Fruit fly (Drosophila melanogaster): ENCODE data around the gene CG3609.

CG3609 gene

DNA sequence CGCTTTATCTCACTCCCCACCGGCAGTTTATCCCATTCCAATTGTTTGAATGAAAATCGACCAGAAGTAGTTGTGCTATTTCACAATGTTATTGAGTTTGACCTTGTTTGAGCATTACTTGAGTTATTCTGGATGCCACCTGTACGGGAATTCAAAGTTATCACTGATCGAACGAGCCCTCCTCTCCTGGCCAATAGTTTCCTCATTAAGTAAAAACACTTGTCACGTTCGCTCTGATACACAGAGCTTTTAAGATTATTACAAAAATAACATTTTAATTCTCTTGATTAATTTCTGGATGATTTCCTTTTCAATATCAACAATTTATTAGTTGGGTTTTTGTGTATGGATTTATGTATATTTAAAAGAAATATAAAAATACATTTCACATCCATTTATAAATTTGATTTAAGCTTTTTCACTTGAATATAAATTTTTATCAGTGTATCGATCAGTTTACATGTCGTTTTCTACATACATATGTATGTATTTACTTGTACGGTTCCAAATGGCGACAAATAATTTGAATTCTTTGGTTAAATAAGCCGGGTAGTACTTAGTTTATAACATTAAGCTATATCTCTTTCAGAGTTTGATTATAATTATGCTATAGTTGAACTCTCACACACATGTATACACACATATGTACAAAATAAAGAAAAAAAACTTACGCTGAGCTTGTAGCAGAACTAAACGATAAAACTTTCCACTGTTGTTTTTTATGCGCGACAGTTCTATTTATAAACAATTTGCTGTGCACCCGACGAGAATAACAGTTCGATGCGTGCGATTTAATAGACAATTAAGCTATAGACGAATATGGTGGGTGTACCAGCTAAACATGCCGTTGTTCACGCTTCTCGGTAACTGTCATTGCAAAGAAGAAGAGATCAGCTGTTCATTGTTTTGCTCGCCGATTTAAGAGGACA, at the start of gene CG3609, which contains the start of gene CG15390 (continued):
- TF ChIP-seq CG13296 (GFP tag; optimal IDR thresholded peaks at IDR 0.05): peak; percentile 64
- no peak for TF ChIP-seq Lim3 (GFP tag; IDR thresholded peaks at IDR 0.05)
- TF ChIP-seq CG12391 (tag; optimal IDR thresholded peaks at IDR 0.05): peak; percentile 78
- no peak for TF ChIP-seq CG8281 (tag; optimal IDR thresholded peaks at IDR 0.05)
- TF ChIP-seq CG10565 (GFP tag; optimal IDR thresholded peaks at IDR 0.05): no peak
- TF ChIP-seq vfl (GFP tag; optimal IDR thresholded peaks at IDR 0.05): peak; percentile 91
- peak; percentile 66 for TF ChIP-seq Sry-δ (GFP tag; optimal IDR thresholded peaks at IDR 0.05)
- TF ChIP-seq emc (GFP tag; optimal IDR thresholded peaks at IDR 0.05): peak; percentile 78
- no peak for TF ChIP-seq Neu2 (GFP tag; optimal IDR thresholded peaks at IDR 0.05; ENCODE audit: borderline replicate concordance)
- TF ChIP-seq org-1 (GFP tag; optimal IDR thresholded peaks at IDR 0.05): peak; percentile 59
- TF ChIP-seq CG15514 (GFP tag; optimal IDR thresholded peaks at IDR 0.05): peak; percentile 80
- peak; percentile 88 for TF ChIP-seq bab2 (GFP tag; optimal IDR thresholded peaks at IDR 0.05)
- TF ChIP-seq kni (GFP tag; optimal IDR thresholded peaks at IDR 0.05): peak; percentile 41
- TF ChIP-seq Nf-YA (GFP tag; IDR thresholded peaks at IDR 0.05): peak; percentile 59
- TF ChIP-seq br (optimal IDR thresholded peaks at IDR 0.05): no peak
- peak; percentile 41 for TF ChIP-seq CG13775 (GFP tag; optimal IDR thresholded peaks at IDR 0.05)
- TF ChIP-seq CG2678 (tag; optimal IDR thresholded peaks at IDR 0.05): peak; percentile 66
- TF ChIP-seq B-H2 (GFP tag; optimal IDR thresholded peaks at IDR 0.05): peak; percentile 98
- peak; percentile 82 for TF ChIP-seq ranshi (GFP tag; IDR thresholded peaks at IDR 0.05)
- no peak for TF ChIP-seq CG5180 (GFP tag; optimal IDR thresholded peaks at IDR 0.05)
- peak; percentile 86 for TF ChIP-seq CG12744 (GFP tag; optimal IDR thresholded peaks at IDR 0.05)
- peak; percentile 97 for TF ChIP-seq abd-A (tag; optimal IDR thresholded peaks at IDR 0.05)
- no peak for TF ChIP-seq CG6765 (GFP tag; optimal IDR thresholded peaks at IDR 0.05)
- TF ChIP-seq Camta (GFP tag; optimal IDR thresholded peaks at IDR 0.05): peak; percentile 67
- no peak for TF ChIP-seq nau (GFP tag; optimal IDR thresholded peaks at IDR 0.05)
- TF ChIP-seq az2 (GFP tag; optimal IDR thresholded peaks at IDR 0.05): peak; percentile 99
- peak; percentile 6 for TF ChIP-seq nerfin-1 (tag; optimal IDR thresholded peaks at IDR 0.05)
- TF ChIP-seq fd3F (GFP tag; optimal IDR thresholded peaks at IDR 0.05): peak; percentile 55
- peak; percentile 90 for TF ChIP-seq rib (GFP tag; IDR thresholded peaks at IDR 0.05)
- TF ChIP-seq danr (GFP tag; IDR thresholded peaks at IDR 0.05): no peak
- TF ChIP-seq CG34422 (GFP tag; IDR thresholded peaks at IDR 0.05): peak; percentile 85
- TF ChIP-seq CG9727 (GFP tag; optimal IDR thresholded peaks at IDR 0.05): peak; percentile 54
- TF ChIP-seq CG12769 (tag; optimal IDR thresholded peaks at IDR 0.05): peak; percentile 94
- peak; percentile 81 for TF ChIP-seq tx (GFP tag; optimal IDR thresholded peaks at IDR 0.05)
- TF ChIP-seq CG17568 (GFP tag; optimal IDR thresholded peaks at IDR 0.05): peak; percentile 79
- peak; percentile 90 for TF ChIP-seq maf-S (GFP tag; optimal IDR thresholded peaks at IDR 0.05)
- peak; percentile 69 for TF ChIP-seq Drgx (GFP tag; IDR thresholded peaks at IDR 0.05)
- peak; percentile 45 for TF ChIP-seq Ssrp (tag; optimal IDR thresholded peaks at IDR 0.05)
- peak; percentile 83 for TF ChIP-seq disco-r (GFP tag; optimal IDR thresholded peaks at IDR 0.05)
- TF ChIP-seq CG12942 (GFP tag; optimal IDR thresholded peaks at IDR 0.05): peak; percentile 77
- peak; percentile 33 for TF ChIP-seq Sry-β (GFP tag; optimal IDR thresholded peaks at IDR 0.05)
- TF ChIP-seq CG6254 (GFP tag; optimal IDR thresholded peaks at IDR 0.05): peak; percentile 22
- TF ChIP-seq gce (GFP tag; IDR thresholded peaks at IDR 0.05): peak; percentile 44; the same call in 1 of the 3 replicates
- TF ChIP-seq CG31365 (tag; optimal IDR thresholded peaks at IDR 0.05): peak; percentile 69
- peak; percentile 71 for TF ChIP-seq bcd (GFP tag; optimal IDR thresholded peaks at IDR 0.05)
- TF ChIP-seq unpg (GFP tag; optimal IDR thresholded peaks at IDR 0.05): peak; percentile 81
- peak; percentile 15 for TF ChIP-seq dmrt11E (tag; optimal IDR thresholded peaks at IDR 0.05)
- no peak for TF ChIP-seq sna (GFP tag; IDR thresholded peaks at IDR 0.05; ENCODE audit: partially characterized antibody)
